Worm (Caenorhabditis elegans) whole organism, L4 larva: Measurements from ENCODE around the gene B0416.5.

Experiments
- F37D6.2 ChIP-seq: sonication (generic microtip); optimal IDR thresholded peaks from 2 replicates; lab custom pipeline; 2016; ENCODE audit warnings: mild to moderate bottlenecking, missing genetic modification characterization, missing compliant biosample characterization
- Y105C5A.15 ChIP-seq: fragments of 200-800 bp; sonication (Bioruptor generic); IDR thresholded peaks from 2 replicates; pipeline ENCODE4 v1.3.6; 2022; ENCODE audit warnings: missing genetic modification characterization, missing compliant biosample characterization
- Y5F2A.4 ChIP-seq: fragments of 200-800 bp; sonication (Bioruptor generic); optimal IDR thresholded peaks from 2 replicates; lab custom pipeline; 2018; ENCODE audit warnings: mild to moderate bottlenecking, missing genetic modification characterization, missing compliant biosample characterization
- ZK546.5 ChIP-seq, 2 experiments: sonication (generic microtip); optimal IDR thresholded peaks; 2 replicates each; lab custom pipeline; 2017; ENCODE audit warnings: missing biosample characterization in 2 of 2, missing genetic modification characterization in 2 of 2
- ama-1 ChIP-seq: fragments of 150-350 bp; optimal IDR thresholded peaks from 2 replicates; lab custom pipeline; 2014; ENCODE audit warnings: inconsistent platforms, mixed read lengths
- dpl-1 ChIP-seq: fragments of 150-350 bp; optimal IDR thresholded peaks from 2 replicates; lab custom pipeline; 2014; ENCODE audit warnings: missing biosample characterization, missing genetic modification reagents, missing genetic modification characterization
- egl-43 ChIP-seq: fragments of 200-800 bp; sonication (Bioruptor generic); IDR thresholded peaks from 2 replicates; pipeline ENCODE4 v1.3.6; 2022; ENCODE audit warnings: missing genetic modification reagents, missing genetic modification characterization, missing compliant biosample characterization
- mdl-1 ChIP-seq, 2 experiments: fragments of 150-350 bp in 1 of 2; sonication (generic microtip) in 1 of 2; optimal IDR thresholded peaks; 2 replicates each; lab custom pipeline; 2014 to 2017; ENCODE audit warnings: missing biosample characterization in 2 of 2, missing genetic modification characterization in 2 of 2
- pha-4 ChIP-seq, 2 experiments: fragments of 150-350 bp in 1 of 2; fragments of 200-800 bp in 1 of 2; sonication (Bioruptor generic) in 1 of 2; IDR thresholded peaks in 1 of 2; optimal IDR thresholded peaks in 1 of 2; 2 replicates each; pipeline versions ENCODE4 v1.3.6 to Lab custom; 2014 to 2022; ENCODE audit warnings: missing genetic modification characterization in 2 of 2, missing genetic modification reagents in 2 of 2, missing biosample characterization in 1 of 2, missing compliant biosample characterization in 1 of 2
- spr-3 ChIP-seq: fragments of 200-800 bp; sonication (Bioruptor generic); optimal IDR thresholded peaks from 2 replicates; lab custom pipeline; 2018; ENCODE audit warnings: mild to moderate bottlenecking, missing genetic modification characterization, missing compliant biosample characterization
- unc-39 ChIP-seq: sonication (generic microtip); optimal IDR thresholded peaks from 2 replicates; lab custom pipeline; 2017; ENCODE audit warnings: missing biosample characterization, missing genetic modification characterization
- unc-62 ChIP-seq, 3 experiments: fragments of 150-350 bp in 1 of 3; sonication (generic microtip); optimal IDR thresholded peaks in 2 of 3; peaks in 1 of 3; 1 replicate in 1 of 3; 2 replicates in 2 of 3; lab custom pipeline; 2014 to 2017; ENCODE audit warnings: missing biosample characterization in 3 of 3, missing genetic modification characterization in 3 of 3, missing genetic modification reagents in 3 of 3, missing genotype in 1 of 3
- zip-2 ChIP-seq: fragments of 150-350 bp; optimal IDR thresholded peaks from 2 replicates; lab custom pipeline; 2014; ENCODE audit warnings: missing biosample characterization, missing genetic modification characterization

- TF ChIP-seq F37D6.2 (tag; lab: Kevin White, UChicago): no peak
- TF ChIP-seq pha-4 (GFP tag; IDR thresholded peaks at IDR 0.05; lab: Robert Waterston, UW): 0 out of 2 replicates have a peak, but pooled peaks have one; percentile 35
- no peak for TF ChIP-seq pha-4 (tag; optimal IDR thresholded peaks at IDR 0.05; lab: Kevin White, UChicago)
- no peak for TF ChIP-seq ZK546.5 (tag; optimal IDR thresholded peaks at IDR 0.05; lab: Kevin White, UChicago)
- no peak for TF ChIP-seq unc-39 (tag; lab: Kevin White, UChicago)
- TF ChIP-seq Y105C5A.15 (GFP tag; lab: Robert Waterston, UW): no peak
- TF ChIP-seq dpl-1 (GFP tag; lab: Kevin White, UChicago): no peak
- no peak for TF ChIP-seq Y5F2A.4
- TF ChIP-seq zip-2: no peak
- TF ChIP-seq ama-1: no peak
- peak in 1 of 2 experiments; percentile 43 for TF ChIP-seq unc-62 (GFP tag; optimal IDR thresholded peaks at IDR 0.05 in 1 of 2; lab: Kevin White, UChicago)
- no peak for TF ChIP-seq unc-62 (tag; optimal IDR thresholded peaks at IDR 0.05; lab: Kevin White, UChicago)
- no peak for TF ChIP-seq egl-43 (GFP tag; lab: Robert Waterston, UW)
- TF ChIP-seq mdl-1 (tag; optimal IDR thresholded peaks at IDR 0.05; lab: Kevin White, UChicago): no peak
- no peak for TF ChIP-seq spr-3 (GFP tag; lab: Kevin White, UChicago)
Observed at ce11 chrX:9271886-9272285, 1.2 kb upstream of the B0416.5 start.
